Worm (Caenorhabditis elegans) whole organism, young adult: ENCODE data around the gene F56D6.11.

Experiments used
- B0019.2 ChIP-seq: fragments of 200-800 bp; sonication (Bioruptor generic); conservative IDR thresholded peaks from 2 replicates; pipeline ENCODE4 v1.3.6; 2022; ENCODE audit warnings: missing genetic modification reagents, missing genetic modification characterization, missing compliant biosample characterization
- B0336.3 ChIP-seq: fragments of 200-800 bp; sonication (Bioruptor generic); IDR thresholded peaks from 2 replicates; pipeline ENCODE4 v1.3.6; 2022; ENCODE audit warnings: missing genetic modification characterization, missing compliant biosample characterization
- F49E8.2 ChIP-seq: sonication (generic microtip); optimal IDR thresholded peaks from 3 replicates; lab custom pipeline; 2017; ENCODE audit warnings: missing genetic modification characterization, mild to moderate bottlenecking, missing compliant biosample characterization, antibody characterized with exemption, moderate library complexity; ENCODE audit not compliant: insufficient read depth
- F57A8.1 ChIP-seq: fragments of 200-800 bp; sonication (Bioruptor generic); optimal IDR thresholded peaks from 2 replicates; lab custom pipeline; 2018; ENCODE audit warnings: mild to moderate bottlenecking, missing genetic modification characterization, moderate library complexity, missing compliant biosample characterization
- T26A5.8 ChIP-seq: sonication (generic microtip); optimal IDR thresholded peaks from 2 replicates; lab custom pipeline; 2016; ENCODE audit warnings: missing genetic modification characterization, missing compliant biosample characterization
- Y79H2A.3 ChIP-seq: fragments of 200-800 bp; sonication (Bioruptor generic); conservative IDR thresholded peaks from 2 replicates; pipeline ENCODE4 v1.3.6; 2022; ENCODE audit warnings: missing genetic modification reagents, missing genetic modification characterization, missing compliant biosample characterization
- Y95B8A.8 ChIP-seq: fragments of 200-800 bp; sonication (Bioruptor generic); IDR thresholded peaks from 2 replicates; pipeline ENCODE4 v1.3.6; 2022; ENCODE audit warnings: missing genetic modification reagents, missing genetic modification characterization, missing compliant biosample characterization
- ama-1 ChIP-seq, 3 experiments: fragments of 150-350 bp in 1 of 3; sonication (generic microtip) in 2 of 3; optimal IDR thresholded peaks; 2 replicates each; lab custom pipeline; 2014 to 2018; ENCODE audit warnings: missing biosample characterization in 2 of 3, missing genetic modification characterization in 2 of 3, missing genetic modification reagents in 2 of 3
- attf-6 ChIP-seq: fragments of 200-800 bp; sonication (Bioruptor generic); IDR thresholded peaks from 2 replicates; pipeline ENCODE4 v1.3.6; 2022; ENCODE audit warnings: missing genetic modification reagents, missing genetic modification characterization, missing compliant biosample characterization
- ccch-3 ChIP-seq: fragments of 200-800 bp; sonication (Bioruptor generic); optimal IDR thresholded peaks from 2 replicates; lab custom pipeline; 2018; ENCODE audit warnings: mild to moderate bottlenecking, missing genetic modification characterization, missing compliant biosample characterization
- cebp-1 ChIP-seq, 2 experiments: fragments of 200-800 bp in 1 of 2; sonication (Bioruptor generic) in 1 of 2; sonication (generic microtip) in 1 of 2; IDR thresholded peaks in 1 of 2; optimal IDR thresholded peaks in 1 of 2; 2 replicates each; pipeline versions ENCODE4 v1.3.6 to Lab custom; 2017 to 2022; ENCODE audit warnings: missing compliant biosample characterization in 2 of 2, missing genetic modification characterization in 2 of 2, mild to moderate bottlenecking in 1 of 2, missing genetic modification reagents in 1 of 2, moderate library complexity in 1 of 2
- ceh-58 ChIP-seq: fragments of 200-800 bp; sonication (Bioruptor generic); IDR thresholded peaks from 2 replicates; pipeline ENCODE4 v1.3.6; 2022; ENCODE audit warnings: missing genetic modification characterization, missing compliant biosample characterization
- efl-1 ChIP-seq: fragments of 150-350 bp; optimal IDR thresholded peaks from 2 replicates; lab custom pipeline; 2014; ENCODE audit warnings: missing biosample characterization, missing genetic modification reagents, missing genetic modification characterization
- egl-44 ChIP-seq: fragments of 200-800 bp; sonication (Bioruptor generic); IDR thresholded peaks from 2 replicates; pipeline ENCODE4 v1.3.6; 2022; ENCODE audit warnings: missing genetic modification reagents, missing genetic modification characterization, missing compliant biosample characterization
- gei-17 ChIP-seq: fragments of 200-800 bp; sonication (Bioruptor generic); optimal IDR thresholded peaks from 2 replicates; lab custom pipeline; 2018; ENCODE audit warnings: mild to moderate bottlenecking, missing genetic modification characterization, missing compliant biosample characterization
- lag-1 ChIP-seq: fragments of 200-800 bp; sonication (Bioruptor generic); IDR thresholded peaks from 2 replicates; pipeline ENCODE4 v1.3.6; 2022; ENCODE audit warnings: missing genetic modification reagents, missing genetic modification characterization, missing compliant biosample characterization
- lir-1 ChIP-seq: fragments of 200-800 bp; sonication (Bioruptor generic); conservative IDR thresholded peaks from 2 replicates; pipeline ENCODE4 v1.3.6; 2022; ENCODE audit warnings: missing genetic modification reagents, missing genetic modification characterization, missing compliant biosample characterization
- lsy-27 ChIP-seq: sonication (generic microtip); optimal IDR thresholded peaks from 2 replicates; lab custom pipeline; 2017; ENCODE audit warnings: missing genetic modification characterization, mild to moderate bottlenecking, missing compliant biosample characterization, antibody characterized with exemption, missing genotype, borderline replicate concordance; ENCODE audit not compliant: insufficient read depth
- mel-28 ChIP-seq: sonication (generic microtip); optimal IDR thresholded peaks from 2 replicates; lab custom pipeline; 2016; ENCODE audit warnings: borderline replicate concordance, mild to moderate bottlenecking, missing genetic modification characterization, missing compliant biosample characterization
- mes-4 ChIP-seq: sonication (generic microtip); optimal IDR thresholded peaks from 2 replicates; lab custom pipeline; 2016; ENCODE audit warnings: missing genotype, missing genetic modification characterization, missing compliant biosample characterization
- mxl-1 ChIP-seq: sonication (generic microtip); optimal IDR thresholded peaks from 2 replicates; lab custom pipeline; 2016; ENCODE audit warnings: missing genetic modification characterization, missing compliant biosample characterization
- nhr-120 ChIP-seq: fragments of 200-800 bp; sonication (Bioruptor generic); IDR thresholded peaks from 2 replicates; pipeline ENCODE4 v1.3.6; 2022; ENCODE audit warnings: missing genetic modification characterization, missing compliant biosample characterization
- nhr-27 ChIP-seq: fragments of 200-800 bp; sonication (Bioruptor generic); optimal IDR thresholded peaks from 2 replicates; lab custom pipeline; 2018; ENCODE audit warnings: mild to moderate bottlenecking, missing genetic modification characterization, moderate library complexity, missing compliant biosample characterization
- pbrm-1 ChIP-seq: fragments of 200-800 bp; sonication (Bioruptor generic); IDR thresholded peaks from 2 replicates; pipeline ENCODE4 v1.3.6; 2022; ENCODE audit warnings: missing genetic modification reagents, missing genetic modification characterization, missing compliant biosample characterization
- rcor-1 ChIP-seq: fragments of 200-800 bp; sonication (Bioruptor generic); IDR thresholded peaks from 2 replicates; pipeline ENCODE4 v1.3.6; 2022; ENCODE audit warnings: missing genetic modification reagents, missing genetic modification characterization, missing compliant biosample characterization
- snpc-1.1 ChIP-seq: sonication (generic microtip); optimal IDR thresholded peaks from 2 replicates; lab custom pipeline; 2017; ENCODE audit warnings: missing genetic modification characterization, mild to moderate bottlenecking, missing compliant biosample characterization, antibody characterized with exemption, moderate library complexity, missing genotype, missing genetic modification reagents; ENCODE audit not compliant: insufficient read depth
- snpc-1.3 ChIP-seq: sonication (generic microtip); optimal IDR thresholded peaks from 2 replicates; lab custom pipeline; 2017; ENCODE audit warnings: missing genetic modification characterization, mild to moderate bottlenecking, missing compliant biosample characterization, antibody characterized with exemption, moderate library complexity, missing genotype, missing genetic modification reagents; ENCODE audit not compliant: insufficient read depth
- snpc-3.4 ChIP-seq: sonication (generic microtip); optimal IDR thresholded peaks from 2 replicates; lab custom pipeline; 2017; ENCODE audit warnings: missing genetic modification characterization, mild to moderate bottlenecking, missing compliant biosample characterization, antibody characterized with exemption, moderate library complexity, missing genotype, missing genetic modification reagents
- sptf-2 ChIP-seq: fragments of 200-800 bp; sonication (Bioruptor generic); optimal IDR thresholded peaks from 2 replicates; lab custom pipeline; 2018; ENCODE audit warnings: mild to moderate bottlenecking, missing genetic modification characterization, missing compliant biosample characterization
- tbp1 ChIP-seq: fragments of 200-800 bp; sonication (Bioruptor generic); optimal IDR thresholded peaks from 2 replicates; lab custom pipeline; 2018; ENCODE audit warnings: mild to moderate bottlenecking, missing genetic modification characterization, missing compliant biosample characterization
- tbx-9 ChIP-seq: sonication (generic microtip); optimal IDR thresholded peaks from 2 replicates; lab custom pipeline; 2016; ENCODE audit warnings: borderline replicate concordance, missing genetic modification characterization, inconsistent platforms, missing compliant biosample characterization
- zfh-2 ChIP-seq: fragments of 200-800 bp; sonication (Bioruptor generic); conservative IDR thresholded peaks from 2 replicates; pipeline ENCODE4 v1.3.6; 2022; ENCODE audit warnings: missing genetic modification reagents, missing genetic modification characterization, missing compliant biosample characterization
- ztf-22 ChIP-seq: fragments of 200-800 bp; sonication (Bioruptor generic); optimal IDR thresholded peaks from 2 replicates; lab custom pipeline; 2018; ENCODE audit warnings: mild to moderate bottlenecking, missing genetic modification characterization, moderate library complexity, missing compliant biosample characterization
- ztf-28 ChIP-seq: fragments of 200-800 bp; sonication (Bioruptor generic); IDR thresholded peaks from 2 replicates; pipeline ENCODE4 v1.3.6; 2022; ENCODE audit warnings: missing genetic modification reagents, missing genetic modification characterization, missing compliant biosample characterization
- ztf-3 ChIP-seq: fragments of 200-800 bp; sonication (Bioruptor generic); optimal IDR thresholded peaks from 2 replicates; lab custom pipeline; 2018; ENCODE audit warnings: mild to moderate bottlenecking, missing genetic modification characterization, missing compliant biosample characterization

The F56D6.11 gene

ce11 chrIV:3918160-3918559 is 11.9 kb upstream of the F56D6.11 start, which contains the start of gene F56D6.23:
Gene F56D6.23, plus strand, starts transcription at chrIV:3918460.
- no peak for TF ChIP-seq tbx-9 (tag; lab: Kevin White, UChicago)
- no peak for TF ChIP-seq B0019.2
- TF ChIP-seq lag-1 (GFP tag; lab: Robert Waterston, UW), result no peak
- TF ChIP-seq pbrm-1, result no peak
- TF ChIP-seq Y79H2A.3 (GFP tag; lab: Robert Waterston, UW), result no peak
- TF ChIP-seq egl-44, result no peak
- no peak for TF ChIP-seq ztf-22 (GFP tag; lab: Kevin White, UChicago)
- TF ChIP-seq nhr-27 (tag; lab: Kevin White, UChicago), result no peak
- no peak for TF ChIP-seq F57A8.1 (GFP tag; lab: Kevin White, UChicago)
- no peak for TF ChIP-seq lsy-27 (tag; lab: Kevin White, UChicago)
- no peak for TF ChIP-seq ztf-28 (GFP tag; lab: Robert Waterston, UW)

- no peak for TF ChIP-seq ztf-22 (GFP tag; lab: Kevin White, UChicago)
- no peak for TF ChIP-seq efl-1
- no peak for TF ChIP-seq ama-1 (optimal IDR thresholded peaks at IDR 0.05; lab: Kevin White, UChicago)
- no peak for TF ChIP-seq ama-1 (GFP tag; optimal IDR thresholded peaks at IDR 0.05; lab: Kevin White, UChicago)
- no peak for TF ChIP-seq gei-17
- no peak for TF ChIP-seq snpc-3.4 (tag; lab: Kevin White, UChicago)
- no peak for TF ChIP-seq ceh-58 (GFP tag; lab: Robert Waterston, UW)
- TF ChIP-seq nhr-120 (GFP tag; lab: Robert Waterston, UW), result no peak
- TF ChIP-seq mel-28, result no peak
Measured at ce11 chrIV:3917405-3917804, 11.1 kb upstream of the F56D6.11 start, which contains the start of gene F56D6.14. Gene F56D6.14, plus strand, starts transcription at chrIV:3917705.

- no peak for TF ChIP-seq F49E8.2 (tag; lab: Kevin White, UChicago)
- no peak for TF ChIP-seq tbp1 (GFP tag; lab: Kevin White, UChicago)
- no peak for TF ChIP-seq rcor-1 (GFP tag; lab: Robert Waterston, UW)
- TF ChIP-seq ztf-3, result no peak
- no peak for TF ChIP-seq snpc-3.4 (tag; lab: Kevin White, UChicago)
- TF ChIP-seq mxl-1 (tag; lab: Kevin White, UChicago), result no peak
- no peak for TF ChIP-seq snpc-1.1 (tag; lab: Kevin White, UChicago)
- TF ChIP-seq Y95B8A.8 (GFP tag; lab: Robert Waterston, UW), result no peak
- no peak for TF ChIP-seq lir-1 (GFP tag; lab: Robert Waterston, UW)
- TF ChIP-seq cebp-1 (GFP tag; IDR thresholded peaks at IDR 0.05; lab: Robert Waterston, UW), result no peak
- no peak for TF ChIP-seq cebp-1 (tag; optimal IDR thresholded peaks at IDR 0.05; lab: Kevin White, UChicago)
- no peak for TF ChIP-seq sptf-2
- no peak for TF ChIP-seq snpc-1.3 (tag; lab: Kevin White, UChicago)
- TF ChIP-seq ccch-3 (GFP tag; lab: Kevin White, UChicago), result no peak
- no peak for TF ChIP-seq zfh-2 (GFP tag; lab: Robert Waterston, UW)
- no peak for TF ChIP-seq mes-4 (tag; lab: Kevin White, UChicago)
- no peak for TF ChIP-seq B0336.3 (GFP tag; lab: Robert Waterston, UW)
- TF ChIP-seq T26A5.8 (tag; lab: Kevin White, UChicago), result no peak
- no peak for TF ChIP-seq attf-6 (GFP tag; lab: Robert Waterston, UW)
- TF ChIP-seq, all 124 proteins: peak for 0
Measured at ce11 chrIV:3915296-3915695, 9.0 kb upstream of the F56D6.11 start, which contains the start of gene srz-20. Gene srz-20, plus strand, starts transcription at chrIV:3915596.
